Fruit fly (Drosophila melanogaster): Measurements from ENCODE around the gene TTLL3A.
A peak's percentile ranks its signal among the peaks of the same experiment; 100 is the strongest.

The TTLL3A gene

dm6 chr2L:6717460-6717859 lies 22.5 kb downstream of the TTLL3A start, which contains the start of gene Aatf (continued):
- TF ChIP-seq toy (GFP tag; IDR thresholded peaks at IDR 0.05), result no peak
- no peak for TF ChIP-seq C15 (GFP tag; IDR thresholded peaks at IDR 0.05)
- peak in 1 of 3 experiments; percentile 15 for TF ChIP-seq Stat92E (GFP tag; optimal IDR thresholded peaks at IDR 0.05)
- TF ChIP-seq CG8924 (tag; optimal IDR thresholded peaks at IDR 0.05), result no peak
- TF ChIP-seq zfh2 (GFP tag; optimal IDR thresholded peaks at IDR 0.05), result no peak
- no peak for TF ChIP-seq ash1 (GFP tag; optimal IDR thresholded peaks at IDR 0.05)
- TF ChIP-seq CG13123 (GFP tag; optimal IDR thresholded peaks at IDR 0.05), result no peak
- TF ChIP-seq gfzf (GFP tag; optimal IDR thresholded peaks at IDR 0.05), result peak; percentile 64
- peak; percentile 59; the same call in 2 of the 3 replicates for TF ChIP-seq CG14860 (GFP tag; IDR thresholded peaks at IDR 0.05; ENCODE audit: partially characterized antibody)
- TF ChIP-seq CG34224 (GFP tag; IDR thresholded peaks at IDR 0.05; ENCODE audit: partially characterized antibody), result peak; percentile 88
- TF ChIP-seq twi (tag; optimal IDR thresholded peaks at IDR 0.05), result no peak
- TF ChIP-seq CG8765 (GFP tag; IDR thresholded peaks at IDR 0.05), result no peak
- TF ChIP-seq CG17829 (tag; optimal IDR thresholded peaks at IDR 0.05), result peak; percentile 22
- no peak for TF ChIP-seq Elba2 (GFP tag; optimal IDR thresholded peaks at IDR 0.05)
- TF ChIP-seq CG4820 (GFP tag; optimal IDR thresholded peaks at IDR 0.05), result no peak
- no peak for TF ChIP-seq CG12219 (GFP tag; optimal IDR thresholded peaks at IDR 0.05)
- no peak for TF ChIP-seq Ssrp (tag; optimal IDR thresholded peaks at IDR 0.05)
- TF ChIP-seq CG8388 (GFP tag; optimal IDR thresholded peaks at IDR 0.05), result no peak
- TF ChIP-seq Ets65A (GFP tag), result peak; percentile 51
- TF ChIP-seq Nf-YB (GFP tag; optimal IDR thresholded peaks at IDR 0.05), result no peak
- no peak for TF ChIP-seq emc (GFP tag; optimal IDR thresholded peaks at IDR 0.05)
- TF ChIP-seq dmrt99B (tag; optimal IDR thresholded peaks at IDR 0.05), result no peak
- TF ChIP-seq schlank (tag; optimal IDR thresholded peaks at IDR 0.05), result no peak
- TF ChIP-seq HmgD (GFP tag; optimal IDR thresholded peaks at IDR 0.05), result no peak
- TF ChIP-seq CG31441 (GFP tag; IDR thresholded peaks at IDR 0.05), result no peak
- TF ChIP-seq CG5180 (GFP tag; optimal IDR thresholded peaks at IDR 0.05), result no peak
- no peak for TF ChIP-seq Blimp-1 (GFP tag; optimal IDR thresholded peaks at IDR 0.05)
- TF ChIP-seq ci (GFP tag; IDR thresholded peaks at IDR 0.05), result no peak
- TF ChIP-seq vvl (GFP tag; IDR thresholded peaks at IDR 0.05), result no peak
- TF ChIP-seq CG12744 (GFP tag; optimal IDR thresholded peaks at IDR 0.05), result no peak
- no peak for TF ChIP-seq sc (optimal IDR thresholded peaks at IDR 0.05)
- TF ChIP-seq sc (GFP tag; optimal IDR thresholded peaks at IDR 0.05), result no peak
- TF ChIP-seq al (GFP tag; IDR thresholded peaks at IDR 0.05), result no peak
- no peak for TF ChIP-seq CG11723 (GFP tag; optimal IDR thresholded peaks at IDR 0.05)
- no peak for TF ChIP-seq fd3F (GFP tag; optimal IDR thresholded peaks at IDR 0.05)
- TF ChIP-seq CG12659 (GFP tag; optimal IDR thresholded peaks at IDR 0.05), result peak; percentile 45
- no peak for TF ChIP-seq esg (GFP tag; conservative IDR thresholded peaks at IDR 0.05)
- TF ChIP-seq amos (GFP tag; IDR thresholded peaks at IDR 0.05; ENCODE audit: partially characterized antibody), result peak; percentile 89
- TF ChIP-seq zfh1 (GFP tag; IDR thresholded peaks at IDR 0.05), result no peak
- peak; percentile 70 for TF ChIP-seq inv (GFP tag; IDR thresholded peaks at IDR 0.05; ENCODE audit: partially characterized antibody)
- TF ChIP-seq CG3726 (GFP tag; IDR thresholded peaks at IDR 0.05), result no peak
- TF ChIP-seq prd (optimal IDR thresholded peaks at IDR 0.05), result no peak
- no peak for TF ChIP-seq prd (GFP tag; IDR thresholded peaks at IDR 0.05)
- no peak for TF ChIP-seq yki (optimal IDR thresholded peaks at IDR 0.05)
- TF ChIP-seq nerfin-2 (GFP tag; IDR thresholded peaks at IDR 0.05; ENCODE audit: partially characterized antibody), result peak; percentile 65; the same call in 1 of the 2 replicates
- no peak for TF ChIP-seq Doc2 (GFP tag; IDR thresholded peaks at IDR 0.05)
- TF ChIP-seq CG18764 (GFP tag; optimal IDR thresholded peaks at IDR 0.05), result no peak
- no peak for TF ChIP-seq CG12391 (tag; optimal IDR thresholded peaks at IDR 0.05)
- TF ChIP-seq CG30431 (GFP tag; optimal IDR thresholded peaks at IDR 0.05), result no peak
- TF ChIP-seq H2.0 (GFP tag; IDR thresholded peaks at IDR 0.05), result no peak
- TF ChIP-seq PHDP (tag; optimal IDR thresholded peaks at IDR 0.05), result no peak
- TF ChIP-seq Jarid2 (GFP tag; optimal IDR thresholded peaks at IDR 0.05), result no peak
